Worm (Caenorhabditis elegans) whole organism, young adult: ENCODE results near the gene E02H4.8.

Experiments
- K11D2.4 ChIP-seq: fragments of 200-800 bp; sonication (Bioruptor generic); IDR thresholded peaks from 2 replicates; pipeline ENCODE4 v1.3.6; 2022; ENCODE audit warnings: missing genetic modification reagents, missing genetic modification characterization, missing compliant biosample characterization
- ekl-4 ChIP-seq: fragments of 200-800 bp; sonication (Bioruptor generic); IDR thresholded peaks from 2 replicates; pipeline ENCODE4 v1.3.6; 2022; ENCODE audit warnings: missing genetic modification reagents, missing genetic modification characterization, missing compliant biosample characterization
- lsy-27 ChIP-seq: sonication (generic microtip); optimal IDR thresholded peaks from 2 replicates; lab custom pipeline; 2017; ENCODE audit warnings: missing genetic modification characterization, mild to moderate bottlenecking, missing compliant biosample characterization, antibody characterized with exemption, missing genotype, borderline replicate concordance; ENCODE audit not compliant: insufficient read depth
- madf-8 ChIP-seq: fragments of 200-800 bp; sonication (Bioruptor generic); conservative IDR thresholded peaks from 2 replicates; pipeline ENCODE4 v1.3.6; 2022; ENCODE audit warnings: missing genetic modification reagents, missing genetic modification characterization, missing compliant biosample characterization
- snpc-4 ChIP-seq, 5 experiments: fragments of 150-350 bp in 1 of 5; sonication (generic microtip) in 4 of 5; optimal IDR thresholded peaks; 2 replicates each; lab custom pipeline; 2014 to 2018; ENCODE audit warnings: missing genetic modification characterization in 5 of 5, missing biosample characterization in 3 of 5, antibody characterized with exemption in 2 of 5, mild to moderate bottlenecking in 2 of 5, missing compliant biosample characterization in 2 of 5, missing genotype in 2 of 5, moderate library complexity in 2 of 5, missing genetic modification reagents in 1 of 5
- somi-1 ChIP-seq: fragments of 200-800 bp; sonication (Bioruptor generic); optimal IDR thresholded peaks from 2 replicates; lab custom pipeline; 2018; ENCODE audit warnings: mild to moderate bottlenecking, missing genetic modification characterization, missing compliant biosample characterization

ce11 chrX:14307667-14308066 lies 44.3 kb upstream of the E02H4.8 start, which contains the start of gene gphr-2:
- TF ChIP-seq snpc-4 (GFP tag; optimal IDR thresholded peaks at IDR 0.05; lab: Kevin White, UChicago) (no peak), snpc-4 (tag; optimal IDR thresholded peaks at IDR 0.05; lab: Kevin White, UChicago) (no peak), ekl-4 (GFP tag; lab: Robert Waterston, UW) (no peak), madf-8 (GFP tag; lab: Robert Waterston, UW) (no peak), somi-1 (GFP tag; lab: Kevin White, UChicago) (no peak), K11D2.4 (no peak), lsy-27 (no peak)
